Fruit fly (Drosophila melanogaster) whole organism, embryonic: ENCODE data around the gene BRWD3.

Experiments used
- CG10274 ChIP-seq: fragments of 200-800 bp; sonication (Bioruptor generic); optimal IDR thresholded peaks from 3 replicates; lab custom pipeline; 2017; ENCODE audit warnings: missing biosample characterization, mild to moderate bottlenecking, missing genetic modification characterization
- CG11085 ChIP-seq: fragments of 200-800 bp; sonication (Bioruptor generic); IDR thresholded peaks from 2 replicates; pipeline ENCODE4 v1.3.6; 2022; ENCODE audit warnings: missing biosample characterization, missing genetic modification characterization
- CG11247 ChIP-seq: fragments of 200-800 bp; sonication (Bioruptor generic); IDR thresholded peaks from 2 replicates; pipeline ENCODE4 v1.3.6; 2022; ENCODE audit warnings: missing biosample characterization, missing genetic modification characterization
- CG14667 ChIP-seq: fragments of 200-800 bp; sonication (Bioruptor generic); IDR thresholded peaks from 2 replicates; pipeline ENCODE4 v1.3.6; 2022; ENCODE audit warnings: missing biosample characterization, missing genetic modification characterization
- CG14710 ChIP-seq: fragments of 200-800 bp; sonication (Bioruptor generic); optimal IDR thresholded peaks from 3 replicates; lab custom pipeline; 2019; ENCODE audit warnings: missing biosample characterization, mild to moderate bottlenecking, missing genetic modification characterization, moderate library complexity
- CG17186 ChIP-seq: fragments of 200-800 bp; sonication (Bioruptor generic); optimal IDR thresholded peaks from 3 replicates; lab custom pipeline; 2017; ENCODE audit warnings: missing biosample characterization, missing genetic modification reagents, missing genetic modification characterization
- CG17385 ChIP-seq: fragments of 200-800 bp; sonication (Bioruptor generic); optimal IDR thresholded peaks from 3 replicates; lab custom pipeline; 2018; ENCODE audit warnings: missing biosample characterization, mild to moderate bottlenecking, missing genetic modification characterization
- CG17612 ChIP-seq: fragments of 200-800 bp; sonication (Bioruptor generic); IDR thresholded peaks from 2 replicates; pipeline ENCODE4 v1.3.6; 2022; ENCODE audit warnings: missing biosample characterization, missing genetic modification characterization
- CG2120 ChIP-seq: fragments of 200-800 bp; sonication (Bioruptor generic); optimal IDR thresholded peaks from 3 replicates; lab custom pipeline; 2016; ENCODE audit warnings: missing biosample characterization, missing genetic modification characterization
- CG3407 ChIP-seq: fragments of 200-800 bp; sonication (Bioruptor generic); optimal IDR thresholded peaks from 2 replicates; lab custom pipeline; 2018; ENCODE audit warnings: missing biosample characterization, mild to moderate bottlenecking, missing genetic modification characterization
- CG34422 ChIP-seq: fragments of 200-800 bp; sonication (Bioruptor generic); IDR thresholded peaks from 3 replicates; pipeline ENCODE4 v1.3.6; 2022; ENCODE audit warnings: missing biosample characterization, missing genetic modification characterization
- CG3847 ChIP-seq: fragments of 200-800 bp; sonication (Bioruptor generic); IDR thresholded peaks from 2 replicates; pipeline ENCODE4 v1.3.6; 2022; ENCODE audit warnings: missing biosample characterization, missing genetic modification characterization
- CG4404 ChIP-seq: fragments of 200-800 bp; sonication (Bioruptor generic); IDR thresholded peaks from 2 replicates; pipeline ENCODE4 v1.3.6; 2022; ENCODE audit warnings: missing biosample characterization, missing genetic modification characterization
- CG4730 ChIP-seq: fragments of 200-800 bp; sonication (Bioruptor generic); IDR thresholded peaks from 2 replicates; pipeline ENCODE4 v1.3.6; 2022; ENCODE audit warnings: missing biosample characterization, missing genetic modification characterization
- CG4820 ChIP-seq: fragments of 200-800 bp; sonication (Bioruptor generic); optimal IDR thresholded peaks from 3 replicates; lab custom pipeline; 2016; ENCODE audit warnings: missing biosample characterization, missing genetic modification characterization
- CG5245 ChIP-seq: fragments of 200-800 bp; sonication (Bioruptor generic); optimal IDR thresholded peaks from 3 replicates; lab custom pipeline; 2016; ENCODE audit warnings: missing biosample characterization, missing genetic modification characterization
- CG7556 ChIP-seq: fragments of 200-800 bp; sonication (Bioruptor generic); optimal IDR thresholded peaks from 2 replicates; lab custom pipeline; 2017; ENCODE audit warnings: missing biosample characterization, mild to moderate bottlenecking, missing genetic modification characterization
- CG7786 ChIP-seq: fragments of 200-800 bp; sonication (Bioruptor generic); optimal IDR thresholded peaks from 2 replicates; lab custom pipeline; 2016; ENCODE audit warnings: missing biosample characterization, missing genetic modification characterization
- CG9817 ChIP-seq: fragments of 200-800 bp; sonication (Bioruptor generic); optimal IDR thresholded peaks from 2 replicates; lab custom pipeline; 2018; ENCODE audit warnings: missing biosample characterization, mild to moderate bottlenecking, missing genetic modification characterization, moderate library complexity
- HLH3B ChIP-seq: fragments of 200-800 bp; sonication (Bioruptor generic); IDR thresholded peaks from 2 replicates; pipeline ENCODE4 v1.3.6; 2022; ENCODE audit warnings: missing biosample characterization, missing genetic modification characterization
- MESR4 ChIP-seq: fragments of 200-800 bp; sonication (Bioruptor generic); optimal IDR thresholded peaks from 2 replicates; lab custom pipeline; 2018; ENCODE audit warnings: missing biosample characterization, mild to moderate bottlenecking, missing genetic modification characterization, moderate library complexity
- Meics ChIP-seq: fragments of 200-800 bp; sonication (Bioruptor generic); optimal IDR thresholded peaks from 2 replicates; lab custom pipeline; 2017; ENCODE audit warnings: missing biosample characterization, mild to moderate bottlenecking, missing genetic modification characterization
- Nf-YA ChIP-seq: fragments of 200-800 bp; sonication (Bioruptor generic); IDR thresholded peaks from 2 replicates; pipeline ENCODE4 v1.3.6; 2022; ENCODE audit warnings: missing biosample characterization, missing genetic modification characterization
- Oaz ChIP-seq: fragments of 200-800 bp; sonication (Bioruptor generic); IDR thresholded peaks from 2 replicates; pipeline ENCODE4 v1.3.6; 2022; ENCODE audit warnings: missing biosample characterization, missing genetic modification characterization
- PHDP ChIP-seq: fragments of 200-800 bp; sonication (Bioruptor generic); optimal IDR thresholded peaks from 3 replicates; lab custom pipeline; 2018; ENCODE audit warnings: missing biosample characterization, mild to moderate bottlenecking, missing genetic modification characterization, moderate library complexity
- Sin3A ChIP-seq: fragments of >200 bp; optimal IDR thresholded peaks from 2 replicates; lab custom pipeline; 2018
- Trl ChIP-seq, 3 experiments: fragments of >200 bp in 2 of 3; fragments of 200-800 bp in 1 of 3; sonication (Bioruptor generic) in 1 of 3; optimal IDR thresholded peaks; 2 replicates in 1 of 3; 3 replicates in 2 of 3; lab custom pipeline; 2016 to 2017; ENCODE audit warnings: missing biosample characterization in 1 of 3, missing genetic modification characterization in 1 of 3
- Xrp1 ChIP-seq: fragments of 200-800 bp; sonication (Bioruptor generic); IDR thresholded peaks from 2 replicates; pipeline ENCODE4 v1.3.6; 2022; ENCODE audit warnings: missing biosample characterization, missing genetic modification characterization
- YL-1 ChIP-seq: fragments of 200-800 bp; sonication (Bioruptor generic); optimal IDR thresholded peaks from 3 replicates; lab custom pipeline; 2017; ENCODE audit warnings: missing biosample characterization, mild to moderate bottlenecking, missing genetic modification characterization
- ap ChIP-seq: fragments of 200-800 bp; sonication (Bioruptor generic); IDR thresholded peaks from 2 replicates; pipeline ENCODE4 v1.3.6; 2022; ENCODE audit warnings: missing biosample characterization, missing genetic modification characterization
- bsh ChIP-seq, 2 experiments: fragments of 200-800 bp; sonication (Bioruptor generic); optimal IDR thresholded peaks; 2 replicates each; lab custom pipeline; 2017 to 2018; ENCODE audit warnings: mild to moderate bottlenecking in 2 of 2, missing biosample characterization in 2 of 2, missing genetic modification characterization in 2 of 2, moderate library complexity in 1 of 2
- cas ChIP-seq: fragments of 200-800 bp; sonication (Bioruptor generic); IDR thresholded peaks from 2 replicates; pipeline ENCODE4 v1.3.6; 2022; ENCODE audit warnings: missing biosample characterization, missing genetic modification characterization
- cato ChIP-seq: fragments of 200-800 bp; sonication (Bioruptor generic); optimal IDR thresholded peaks from 2 replicates; lab custom pipeline; 2016; ENCODE audit warnings: missing biosample characterization, missing genetic modification characterization, borderline replicate concordance
- cg ChIP-seq: fragments of 200-800 bp; sonication (Bioruptor generic); optimal IDR thresholded peaks from 3 replicates; lab custom pipeline; 2019; ENCODE audit warnings: missing biosample characterization, mild to moderate bottlenecking, missing genetic modification characterization, moderate library complexity
- chm ChIP-seq: fragments of 200-800 bp; sonication (Bioruptor generic); IDR thresholded peaks from 2 replicates; pipeline ENCODE4 v1.3.6; 2022; ENCODE audit warnings: missing biosample characterization, missing genetic modification characterization
- grn ChIP-seq: fragments of 200-800 bp; sonication (Bioruptor generic); optimal IDR thresholded peaks from 3 replicates; lab custom pipeline; 2017; ENCODE audit warnings: missing biosample characterization, missing genetic modification characterization
- gro ChIP-seq: fragments of 200-800 bp; sonication (Bioruptor generic); optimal IDR thresholded peaks from 2 replicates; lab custom pipeline; 2016; ENCODE audit warnings: missing biosample characterization, missing genetic modification characterization
- gsb-n ChIP-seq: fragments of 200-800 bp; sonication (Bioruptor generic); optimal IDR thresholded peaks from 3 replicates; lab custom pipeline; 2018; ENCODE audit warnings: missing biosample characterization, mild to moderate bottlenecking, missing genetic modification characterization
- lbe ChIP-seq: fragments of 200-800 bp; sonication (Bioruptor generic); optimal IDR thresholded peaks from 2 replicates; lab custom pipeline; 2016; ENCODE audit warnings: missing biosample characterization, mild to moderate bottlenecking, missing genetic modification characterization
- lov ChIP-seq, 2 experiments: fragments of 200-800 bp in 1 of 2; fragments of >200 bp in 1 of 2; sonication (Bioruptor generic) in 1 of 2; IDR thresholded peaks in 1 of 2; optimal IDR thresholded peaks in 1 of 2; 2 replicates in 1 of 2; 3 replicates in 1 of 2; pipeline versions ENCODE4 v1.3.6 to Lab custom; 2017 to 2022; ENCODE audit warnings: missing biosample characterization in 1 of 2, missing genetic modification characterization in 1 of 2
- mld ChIP-seq: fragments of 200-800 bp; sonication (Bioruptor generic); IDR thresholded peaks from 3 replicates; pipeline ENCODE4 v1.3.6; 2022; ENCODE audit warnings: missing biosample characterization, missing genetic modification characterization; ENCODE audit not compliant: partially characterized antibody
- nmo ChIP-seq: fragments of 200-800 bp; sonication (Bioruptor generic); optimal IDR thresholded peaks from 2 replicates; lab custom pipeline; 2018; ENCODE audit warnings: missing biosample characterization, mild to moderate bottlenecking, missing genetic modification characterization, moderate library complexity
- odd ChIP-seq: fragments of 200-800 bp; sonication (Bioruptor generic); optimal IDR thresholded peaks from 2 replicates; lab custom pipeline; 2017; ENCODE audit warnings: missing biosample characterization, mild to moderate bottlenecking, missing genetic modification characterization
- prd ChIP-seq, 3 experiments: fragments of >200 bp in 2 of 3; fragments of 200-800 bp in 1 of 3; sonication (Bioruptor generic) in 1 of 3; optimal IDR thresholded peaks in 2 of 3; IDR thresholded peaks in 1 of 3; 2 replicates in 2 of 3; 3 replicates in 1 of 3; pipeline versions ENCODE4 v1.3.6 to Lab custom; 2017 to 2022; ENCODE audit warnings: missing biosample characterization in 1 of 3, missing genetic modification characterization in 1 of 3
- ro ChIP-seq: fragments of 200-800 bp; sonication (Bioruptor generic); IDR thresholded peaks from 2 replicates; pipeline ENCODE4 v1.3.6; 2022; ENCODE audit warnings: missing biosample characterization, missing genetic modification characterization
- sc ChIP-seq, 3 experiments: fragments of >200 bp in 2 of 3; fragments of 200-800 bp in 1 of 3; sonication (Bioruptor generic) in 1 of 3; optimal IDR thresholded peaks; 2 replicates in 2 of 3; 3 replicates in 1 of 3; lab custom pipeline; 2017; ENCODE audit warnings: mild to moderate bottlenecking in 1 of 3, missing biosample characterization in 1 of 3, missing genetic modification characterization in 1 of 3, missing genetic modification reagents in 1 of 3
- shn ChIP-seq: fragments of 200-800 bp; sonication (Bioruptor generic); optimal IDR thresholded peaks from 3 replicates; lab custom pipeline; 2016; ENCODE audit warnings: missing biosample characterization, missing genetic modification characterization
- unc-4 ChIP-seq: fragments of 200-800 bp; sonication (Bioruptor generic); IDR thresholded peaks from 2 replicates; pipeline ENCODE4 v1.3.6; 2022; ENCODE audit warnings: missing biosample characterization, missing genetic modification characterization; ENCODE audit not compliant: partially characterized antibody
- unpg ChIP-seq: fragments of 200-800 bp; sonication (Bioruptor generic); optimal IDR thresholded peaks from 3 replicates; lab custom pipeline; 2018; ENCODE audit warnings: missing biosample characterization, mild to moderate bottlenecking, missing genetic modification characterization, moderate library complexity
- zfh2 ChIP-seq: fragments of 200-800 bp; sonication (Bioruptor generic); optimal IDR thresholded peaks from 2 replicates; lab custom pipeline; 2016; ENCODE audit warnings: missing biosample characterization, missing genetic modification characterization

Gene BRWD3

dm6 chr3R:24301520-24301919 lies 17.3 kb upstream of the BRWD3 start (continued):
- no peak for TF ChIP-seq CG3847 (GFP tag; lab: Robert Waterston, UW)
- no peak for TF ChIP-seq CG14667 (GFP tag; lab: Robert Waterston, UW)
- no peak for TF ChIP-seq shn (GFP tag; lab: Kevin White, UChicago)
- no peak for TF ChIP-seq odd (GFP tag; lab: Kevin White, UChicago)
- TF ChIP-seq CG4730 (GFP tag; lab: Robert Waterston, UW): no peak
- TF ChIP-seq CG3407: peak; percentile 30
- TF ChIP-seq sc (optimal IDR thresholded peaks at IDR 0.05; lab: Kevin White, UChicago): no peak
- TF ChIP-seq sc (GFP tag; optimal IDR thresholded peaks at IDR 0.05; lab: Kevin White, UChicago): peak; percentile 13
- TF ChIP-seq CG5245 (GFP tag; lab: Kevin White, UChicago): no peak
- TF ChIP-seq CG7556 (GFP tag; lab: Kevin White, UChicago): no peak
- no peak for TF ChIP-seq chm (GFP tag; lab: Robert Waterston, UW)
- no peak for TF ChIP-seq CG17385 (GFP tag; lab: Kevin White, UChicago)
- no peak for TF ChIP-seq ap (GFP tag; lab: Robert Waterston, UW)
- no peak for TF ChIP-seq mld (GFP tag; lab: Robert Waterston, UW)
- no peak for TF ChIP-seq cato
- TF ChIP-seq CG34422 (GFP tag; lab: Robert Waterston, UW): no peak
- no peak for TF ChIP-seq unc-4 (GFP tag; lab: Robert Waterston, UW)
- peak; percentile 5 for TF ChIP-seq unpg
- TF ChIP-seq CG11085: no peak
- TF ChIP-seq YL-1 (GFP tag; lab: Kevin White, UChicago): no peak
- TF ChIP-seq bsh (GFP tag; optimal IDR thresholded peaks at IDR 0.05; lab: Kevin White, UChicago): peak in 1 of 2 experiments; percentile 43
- TF ChIP-seq HLH3B (GFP tag; lab: Robert Waterston, UW): peak; percentile 15; the same call in 1 of the 2 replicates
- TF ChIP-seq CG9817 (tag; lab: Kevin White, UChicago): no peak
- no peak for TF ChIP-seq MESR4 (GFP tag; lab: Kevin White, UChicago)
- no peak for TF ChIP-seq CG11247 (GFP tag; lab: Robert Waterston, UW)
- TF ChIP-seq ro (GFP tag; lab: Robert Waterston, UW): no peak
- no peak for TF ChIP-seq lov (optimal IDR thresholded peaks at IDR 0.05; lab: Kevin White, UChicago)
- 0 out of 3 replicates have a peak, but pooled peaks have one; percentile 17 for TF ChIP-seq lov (GFP tag; IDR thresholded peaks at IDR 0.05; lab: Robert Waterston, UW)
- no peak for TF ChIP-seq CG7786 (GFP tag; lab: Kevin White, UChicago)
- no peak for TF ChIP-seq CG17612 (GFP tag; lab: Robert Waterston, UW)
- TF ChIP-seq PHDP: no peak
- no peak for TF ChIP-seq Trl (optimal IDR thresholded peaks at IDR 0.05; lab: Kevin White, UChicago)
- TF ChIP-seq Trl (GFP tag; optimal IDR thresholded peaks at IDR 0.05; lab: Kevin White, UChicago): no peak
- no peak for TF ChIP-seq CG2120 (GFP tag; lab: Kevin White, UChicago)
- TF ChIP-seq prd (optimal IDR thresholded peaks at IDR 0.05; lab: Kevin White, UChicago): no peak
- no peak for TF ChIP-seq prd (GFP tag; IDR thresholded peaks at IDR 0.05; lab: Robert Waterston, UW)
- TF ChIP-seq CG4820 (GFP tag; lab: Kevin White, UChicago): no peak
- no peak for TF ChIP-seq Sin3A (lab: Kevin White, UChicago)
- TF ChIP-seq zfh2 (GFP tag; lab: Kevin White, UChicago): no peak
- 0 out of 2 replicates have a peak, but pooled peaks have one; percentile 22 for TF ChIP-seq Nf-YA (GFP tag; lab: Robert Waterston, UW)
- no peak for TF ChIP-seq nmo (GFP tag; lab: Kevin White, UChicago)
- TF ChIP-seq CG17186: no peak
- peak; percentile 45 for TF ChIP-seq Xrp1 (GFP tag; lab: Robert Waterston, UW)
- TF ChIP-seq CG10274 (GFP tag; lab: Kevin White, UChicago): no peak
- no peak for TF ChIP-seq CG14710 (tag; lab: Kevin White, UChicago)
- peak; percentile 8 for TF ChIP-seq gsb-n
- TF ChIP-seq cas (GFP tag; lab: Robert Waterston, UW): no peak
- TF ChIP-seq CG4404 (GFP tag; lab: Robert Waterston, UW): no peak
- TF ChIP-seq Meics: no peak
- TF ChIP-seq Oaz: no peak
- TF ChIP-seq grn (GFP tag; lab: Kevin White, UChicago): no peak
- TF ChIP-seq lbe (GFP tag; lab: Kevin White, UChicago): no peak
- TF ChIP-seq gro: no peak
- no peak for TF ChIP-seq cg (GFP tag; lab: Kevin White, UChicago)
